Fruit fly (Drosophila melanogaster): ENCODE results near the gene Obp19b.

Gene Obp19b

dm6 chrX:20423158-20423557 lies 6.6 kb downstream of the Obp19b start:
- no peak for TF ChIP-seq foxo (GFP tag; optimal IDR thresholded peaks at IDR 0.05)
- TF ChIP-seq CG32264 (GFP tag; optimal IDR thresholded peaks at IDR 0.05): no peak
- TF ChIP-seq Sp1 (GFP tag; optimal IDR thresholded peaks at IDR 0.05): no peak
- no peak for TF ChIP-seq fru (GFP tag; optimal IDR thresholded peaks at IDR 0.05)

- no peak for TF ChIP-seq woc (GFP tag; optimal IDR thresholded peaks at IDR 0.05)
- no peak for TF ChIP-seq Rel (GFP tag; optimal IDR thresholded peaks at IDR 0.05)
- no peak for TF ChIP-seq Rel (tag; optimal IDR thresholded peaks at IDR 0.05)
- TF ChIP-seq brk (GFP tag; optimal IDR thresholded peaks at IDR 0.05): no peak
- TF ChIP-seq h (GFP tag; optimal IDR thresholded peaks at IDR 0.05): peak; percentile 47
- peak; percentile 40 for TF ChIP-seq ey (GFP tag; optimal IDR thresholded peaks at IDR 0.05)
- no peak for TF ChIP-seq HLH106 (tag; optimal IDR thresholded peaks at IDR 0.05)
- TF ChIP-seq CG32264 (GFP tag; optimal IDR thresholded peaks at IDR 0.05): no peak
- TF ChIP-seq jim (GFP tag; optimal IDR thresholded peaks at IDR 0.05): no peak
- TF ChIP-seq CrebA (GFP tag; optimal IDR thresholded peaks at IDR 0.05; ENCODE audit: borderline replicate concordance): no peak
- TF ChIP-seq fru (GFP tag; optimal IDR thresholded peaks at IDR 0.05): no peak
- TF ChIP-seq psq (GFP tag; optimal IDR thresholded peaks at IDR 0.05): peak; percentile 12
- peak in 1 of 2 experiments; percentile 36 for TF ChIP-seq foxo (GFP tag; optimal IDR thresholded peaks at IDR 0.05)
- no peak for TF ChIP-seq dsf (GFP tag; optimal IDR thresholded peaks at IDR 0.05; ENCODE audit: borderline replicate concordance)
- TF ChIP-seq dmrt93B (GFP tag; optimal IDR thresholded peaks at IDR 0.05): no peak
- no peak for TF ChIP-seq Hnf4 (GFP tag; optimal IDR thresholded peaks at IDR 0.05)
- TF ChIP-seq Vsx2 (GFP tag; optimal IDR thresholded peaks at IDR 0.05; ENCODE audit: partially characterized antibody): no peak
- TF ChIP-seq dl (GFP tag; optimal IDR thresholded peaks at IDR 0.05; ENCODE audit: insufficient read depth in 1 of 2, partially characterized antibody in 2 of 2): no peak
- TF ChIP-seq Jra (GFP tag; optimal IDR thresholded peaks at IDR 0.05): no peak
- peak; percentile 40 for TF ChIP-seq rgr (GFP tag; optimal IDR thresholded peaks at IDR 0.05)
- TF ChIP-seq Abd-B (GFP tag; optimal IDR thresholded peaks at IDR 0.05): no peak
- no peak for TF ChIP-seq GATAd (GFP tag; optimal IDR thresholded peaks at IDR 0.05)
- TF ChIP-seq usp (GFP tag; optimal IDR thresholded peaks at IDR 0.05): no peak
- no peak for TF ChIP-seq N (GFP tag; optimal IDR thresholded peaks at IDR 0.05)
- TF ChIP-seq Hr83 (GFP tag; optimal IDR thresholded peaks at IDR 0.05; ENCODE audit: poor library complexity, severe bottlenecking): no peak
- TF ChIP-seq tai (GFP tag; optimal IDR thresholded peaks at IDR 0.05): no peak
- TF ChIP-seq OdsH (GFP tag; optimal IDR thresholded peaks at IDR 0.05): no peak
- TF ChIP-seq Myc (optimal IDR thresholded peaks at IDR 0.05): no peak
- TF ChIP-seq sage (GFP tag; optimal IDR thresholded peaks at IDR 0.05): no peak
- no peak for TF ChIP-seq Sp1 (GFP tag; optimal IDR thresholded peaks at IDR 0.05)
- TF ChIP-seq Dfd (GFP tag; optimal IDR thresholded peaks at IDR 0.05): no peak
- no peak for TF ChIP-seq Mio (GFP tag; optimal IDR thresholded peaks at IDR 0.05)
- TF ChIP-seq Hr78 (GFP tag; optimal IDR thresholded peaks at IDR 0.05): no peak
- no peak for TF ChIP-seq sv (GFP tag; optimal IDR thresholded peaks at IDR 0.05)
- no peak for TF ChIP-seq pan (optimal IDR thresholded peaks at IDR 0.05)
These were observed 7.2 kb downstream of the Obp19b start, which contains the start of the genes Pp4-19C and cactin for dm6 chrX:20423747-20424165. Pp4-19C (minus strand) TSS chrX:20424002. cactin (plus strand) TSS chrX:20424069.

- TF ChIP-seq rgr (GFP tag; optimal IDR thresholded peaks at IDR 0.05) (peak; percentile 49), tai (GFP tag; optimal IDR thresholded peaks at IDR 0.05) (no peak)
These were observed 10.3 kb downstream of the Obp19b start, which contains the start of gene CG15456 for dm6 chrX:20426818-20427217. CG15456 (minus strand) TSS chrX:20427042.

dm6 chrX:20429482-20430204 lies 13.1 kb downstream of the Obp19b start, which contains the start of the genes CG11710 and mal:
CG11710 (minus strand) TSS chrX:20429673.
mal (plus strand) TSS chrX:20429675.
- no peak for TF ChIP-seq N (GFP tag; optimal IDR thresholded peaks at IDR 0.05)
- TF ChIP-seq rgr (GFP tag; optimal IDR thresholded peaks at IDR 0.05): peak; percentile 83
- no peak for TF ChIP-seq tai (GFP tag; optimal IDR thresholded peaks at IDR 0.05)
- TF ChIP-seq Hr83 (GFP tag; optimal IDR thresholded peaks at IDR 0.05; ENCODE audit: poor library complexity, severe bottlenecking): no peak
- no peak for TF ChIP-seq GATAd (GFP tag; optimal IDR thresholded peaks at IDR 0.05)
- TF ChIP-seq lola (GFP tag; optimal IDR thresholded peaks at IDR 0.05): no peak
- TF ChIP-seq psq (GFP tag; optimal IDR thresholded peaks at IDR 0.05): peak; percentile 65
- TF ChIP-seq pan (optimal IDR thresholded peaks at IDR 0.05): no peak
- peak; percentile 44 for TF ChIP-seq Jra (GFP tag; optimal IDR thresholded peaks at IDR 0.05)
- peak; percentile 29 to 86 for TF ChIP-seq foxo (GFP tag; optimal IDR thresholded peaks at IDR 0.05)
- TF ChIP-seq HLH106 (tag; optimal IDR thresholded peaks at IDR 0.05): peak; percentile 91
- no peak for TF ChIP-seq Dif (GFP tag; optimal IDR thresholded peaks at IDR 0.05; ENCODE audit: partially characterized antibody)
- TF ChIP-seq Sp1 (GFP tag; optimal IDR thresholded peaks at IDR 0.05): peak; percentile 80
- TF ChIP-seq dsf (GFP tag; optimal IDR thresholded peaks at IDR 0.05; ENCODE audit: borderline replicate concordance): no peak
- TF ChIP-seq jim (GFP tag; optimal IDR thresholded peaks at IDR 0.05): no peak
- peak; percentile 76 for TF ChIP-seq CG32264 (GFP tag; optimal IDR thresholded peaks at IDR 0.05)
- TF ChIP-seq br (GFP tag; optimal IDR thresholded peaks at IDR 0.05): no peak
- TF ChIP-seq dmrt93B (GFP tag; optimal IDR thresholded peaks at IDR 0.05): peak; percentile 84
- peak; percentile 82 for TF ChIP-seq ey (GFP tag; optimal IDR thresholded peaks at IDR 0.05)
- peak; percentile 20 for TF ChIP-seq sv (GFP tag; optimal IDR thresholded peaks at IDR 0.05)
- peak; percentile 97 for TF ChIP-seq woc (GFP tag; optimal IDR thresholded peaks at IDR 0.05)
- TF ChIP-seq CG9705 (GFP tag; optimal IDR thresholded peaks at IDR 0.05): peak; percentile 89
- TF ChIP-seq Vsx2 (GFP tag; optimal IDR thresholded peaks at IDR 0.05; ENCODE audit: partially characterized antibody): no peak
- no peak for TF ChIP-seq Hnf4 (GFP tag; optimal IDR thresholded peaks at IDR 0.05)
- no peak for TF ChIP-seq Rel (GFP tag; optimal IDR thresholded peaks at IDR 0.05)
- TF ChIP-seq Rel (tag; optimal IDR thresholded peaks at IDR 0.05): peak; percentile 63
- no peak for TF ChIP-seq usp (GFP tag; optimal IDR thresholded peaks at IDR 0.05)
- no peak for TF ChIP-seq dl (GFP tag; optimal IDR thresholded peaks at IDR 0.05; ENCODE audit: insufficient read depth in 1 of 2, partially characterized antibody in 2 of 2)
- no peak for TF ChIP-seq Mio (GFP tag; optimal IDR thresholded peaks at IDR 0.05)
- TF ChIP-seq Myc (optimal IDR thresholded peaks at IDR 0.05): no peak
- peak; percentile 91 for TF ChIP-seq h (GFP tag; optimal IDR thresholded peaks at IDR 0.05)

Data from whole organism, wandering third instar larva.